Worm (Caenorhabditis elegans) whole organism, L4 larva: ENCODE data around the gene srh-2.
A peak's percentile ranks its signal among the peaks of the same experiment; 100 is the strongest.

ENCODE experiments used
- D1046.2 ChIP-seq: fragments of 200-800 bp; sonication (Bioruptor generic); IDR thresholded peaks from 2 replicates; pipeline ENCODE4 v1.3.6; 2022; ENCODE audit warnings: missing genetic modification characterization, missing compliant biosample characterization
- F37D6.2 ChIP-seq: sonication (generic microtip); optimal IDR thresholded peaks from 2 replicates; lab custom pipeline; 2016; ENCODE audit warnings: mild to moderate bottlenecking, missing genetic modification characterization, missing compliant biosample characterization
- F49E8.2 ChIP-seq: sonication (generic microtip); optimal IDR thresholded peaks from 2 replicates; lab custom pipeline; 2016; ENCODE audit warnings: missing compliant biosample characterization, mild to moderate bottlenecking, missing genetic modification characterization, borderline replicate concordance
- R02D3.7 ChIP-seq: fragments of 150-350 bp; sonication (generic microtip); optimal IDR thresholded peaks from 3 replicates; lab custom pipeline; 2014; ENCODE audit warnings: missing biosample characterization, missing genetic modification characterization
- T26A8.4 ChIP-seq: fragments of 200-800 bp; sonication (Bioruptor generic); IDR thresholded peaks from 2 replicates; pipeline ENCODE4 v1.3.6; 2022; ENCODE audit warnings: missing genetic modification characterization, missing compliant biosample characterization
- aha-1 ChIP-seq: fragments of 150-350 bp; peaks from one replicate; lab custom pipeline; 2014; ENCODE audit warnings: missing biosample characterization, missing genetic modification characterization
- arid-1 ChIP-seq: fragments of 200-800 bp; sonication (Bioruptor generic); conservative IDR thresholded peaks from 2 replicates; pipeline ENCODE4 v1.3.6; 2022; ENCODE audit warnings: missing genetic modification reagents, missing genetic modification characterization, missing compliant biosample characterization
- attf-4 ChIP-seq: sonication (generic microtip); optimal IDR thresholded peaks from 3 replicates; lab custom pipeline; 2017; ENCODE audit warnings: missing biosample characterization, missing genetic modification characterization
- ceh-20 ChIP-seq: fragments of 200-800 bp; sonication (Bioruptor generic); IDR thresholded peaks from 2 replicates; pipeline ENCODE4 v1.3.6; 2022; ENCODE audit warnings: missing genetic modification reagents, missing genetic modification characterization, missing compliant biosample characterization
- ceh-28 ChIP-seq: fragments of 150-350 bp; optimal IDR thresholded peaks from 2 replicates; lab custom pipeline; 2014; ENCODE audit warnings: missing biosample characterization, missing genetic modification reagents, missing genetic modification characterization
- ceh-44 ChIP-seq: fragments of 200-800 bp; sonication (Bioruptor generic); IDR thresholded peaks from 2 replicates; pipeline ENCODE4 v1.3.6; 2022; ENCODE audit warnings: missing genetic modification reagents, missing genetic modification characterization, missing compliant biosample characterization
- ceh-82 ChIP-seq: sonication (generic microtip); optimal IDR thresholded peaks from 2 replicates; lab custom pipeline; 2017; ENCODE audit warnings: missing biosample characterization, missing genetic modification characterization
- cey-2 ChIP-seq: sonication (generic microtip); optimal IDR thresholded peaks from 3 replicates; lab custom pipeline; 2017; ENCODE audit warnings: missing genetic modification characterization, mild to moderate bottlenecking, missing compliant biosample characterization, antibody characterized with exemption, borderline replicate concordance; ENCODE audit not compliant: insufficient read depth
- ctbp-1 ChIP-seq: fragments of 200-800 bp; sonication (Bioruptor generic); IDR thresholded peaks from 2 replicates; pipeline ENCODE4 v1.3.6; 2022; ENCODE audit warnings: missing genetic modification reagents, missing genetic modification characterization, missing compliant biosample characterization
- daf-16 ChIP-seq, 3 experiments: sonication (generic microtip); optimal IDR thresholded peaks; 2 replicates each; lab custom pipeline; 2016 to 2017; ENCODE audit warnings: missing genetic modification characterization in 3 of 3, missing genetic modification reagents in 3 of 3, mild to moderate bottlenecking in 2 of 3, missing compliant biosample characterization in 2 of 3, missing biosample characterization in 1 of 3, moderate library complexity in 1 of 3
- daf-8 ChIP-seq: fragments of 200-800 bp; sonication (Bioruptor generic); IDR thresholded peaks from 2 replicates; pipeline ENCODE4 v1.3.6; 2022; ENCODE audit warnings: missing genetic modification characterization, missing compliant biosample characterization
- dpl-1 ChIP-seq: fragments of 150-350 bp; optimal IDR thresholded peaks from 2 replicates; lab custom pipeline; 2014; ENCODE audit warnings: missing biosample characterization, missing genetic modification reagents, missing genetic modification characterization
- duxl-1 ChIP-seq: sonication (generic microtip); optimal IDR thresholded peaks from 2 replicates; lab custom pipeline; 2016; ENCODE audit warnings: mild to moderate bottlenecking, missing genetic modification characterization, moderate library complexity, missing compliant biosample characterization; ENCODE audit not compliant: poor library complexity
- dve-1 ChIP-seq: sonication (generic microtip); optimal IDR thresholded peaks from 2 replicates; lab custom pipeline; 2017; ENCODE audit warnings: antibody characterized with exemption, mild to moderate bottlenecking, missing genetic modification characterization, missing compliant biosample characterization; ENCODE audit not compliant: insufficient read depth
- fkh-10 ChIP-seq: fragments of 150-350 bp; optimal IDR thresholded peaks from 2 replicates; lab custom pipeline; 2014; ENCODE audit warnings: missing biosample characterization, missing genetic modification reagents, missing genetic modification characterization
- hlh-30 ChIP-seq: sonication (generic microtip); optimal IDR thresholded peaks from 2 replicates; lab custom pipeline; 2017; ENCODE audit warnings: antibody characterized with exemption, mild to moderate bottlenecking, missing genetic modification characterization, missing compliant biosample characterization; ENCODE audit not compliant: insufficient read depth
- lin-13 ChIP-seq: fragments of 150-350 bp; optimal IDR thresholded peaks from 2 replicates; lab custom pipeline; 2014; ENCODE audit warnings: missing biosample characterization, missing genetic modification reagents, missing genetic modification characterization
- lin-15B ChIP-seq: fragments of 150-350 bp; sonication (generic microtip); optimal IDR thresholded peaks from 3 replicates; lab custom pipeline; 2014; ENCODE audit warnings: missing biosample characterization, missing genetic modification characterization
- lin-29 ChIP-seq: fragments of 200-800 bp; sonication (Bioruptor generic); IDR thresholded peaks from 2 replicates; pipeline ENCODE4 v1.3.6; 2022; ENCODE audit warnings: missing genetic modification reagents, missing genetic modification characterization, missing compliant biosample characterization
- lin-38 ChIP-seq: fragments of 200-800 bp; sonication (Bioruptor generic); IDR thresholded peaks from 2 replicates; pipeline ENCODE4 v1.3.6; 2022; ENCODE audit warnings: missing genetic modification reagents, missing genetic modification characterization, missing compliant biosample characterization
- lsy-2 ChIP-seq, 2 experiments: fragments of 150-350 bp in 1 of 2; sonication (generic microtip) in 1 of 2; optimal IDR thresholded peaks; 2 replicates each; lab custom pipeline; 2014 to 2017; ENCODE audit warnings: missing biosample characterization in 2 of 2, missing genetic modification characterization in 2 of 2
- madf-9 ChIP-seq: fragments of 200-800 bp; sonication (Bioruptor generic); conservative IDR thresholded peaks from 2 replicates; pipeline ENCODE4 v1.3.6; 2022; ENCODE audit warnings: missing genetic modification reagents, missing genetic modification characterization, missing compliant biosample characterization
- mdl-1 ChIP-seq, 2 experiments: fragments of 150-350 bp in 1 of 2; sonication (generic microtip) in 1 of 2; optimal IDR thresholded peaks; 2 replicates each; lab custom pipeline; 2014 to 2017; ENCODE audit warnings: missing biosample characterization in 2 of 2, missing genetic modification characterization in 2 of 2
- nhr-11 ChIP-seq: fragments of 150-350 bp; optimal IDR thresholded peaks from 2 replicates; lab custom pipeline; 2014; ENCODE audit warnings: missing biosample characterization, missing genetic modification characterization
- nhr-237 ChIP-seq: sonication (generic microtip); optimal IDR thresholded peaks from 2 replicates; lab custom pipeline; 2017; ENCODE audit warnings: missing biosample characterization, missing genetic modification characterization
- nhr-28 ChIP-seq: fragments of 150-350 bp; optimal IDR thresholded peaks from 2 replicates; lab custom pipeline; 2014; ENCODE audit warnings: missing biosample characterization, missing genetic modification characterization
- nhr-42 ChIP-seq: fragments of 200-800 bp; sonication (Bioruptor generic); IDR thresholded peaks from 2 replicates; pipeline ENCODE4 v1.3.6; 2022; ENCODE audit warnings: missing genetic modification characterization, missing compliant biosample characterization
- nhr-48 ChIP-seq: sonication (generic microtip); optimal IDR thresholded peaks from 2 replicates; lab custom pipeline; 2016; ENCODE audit warnings: mild to moderate bottlenecking, missing genetic modification characterization, missing compliant biosample characterization
- nhr-6 ChIP-seq: fragments of 150-350 bp; optimal IDR thresholded peaks from 2 replicates; lab custom pipeline; 2014; ENCODE audit warnings: missing biosample characterization, missing genetic modification characterization
- nhr-77 ChIP-seq: fragments of 150-350 bp; optimal IDR thresholded peaks from 2 replicates; lab custom pipeline; 2014; ENCODE audit warnings: missing biosample characterization, missing genetic modification characterization
- pha-4 ChIP-seq, 2 experiments: fragments of 150-350 bp in 1 of 2; fragments of 200-800 bp in 1 of 2; sonication (Bioruptor generic) in 1 of 2; IDR thresholded peaks in 1 of 2; optimal IDR thresholded peaks in 1 of 2; 2 replicates each; pipeline versions ENCODE4 v1.3.6 to Lab custom; 2014 to 2022; ENCODE audit warnings: missing genetic modification characterization in 2 of 2, missing genetic modification reagents in 2 of 2, missing biosample characterization in 1 of 2, missing compliant biosample characterization in 1 of 2
- php-3 ChIP-seq: fragments of 200-800 bp; sonication (Bioruptor generic); IDR thresholded peaks from 2 replicates; pipeline ENCODE4 v1.3.6; 2022; ENCODE audit warnings: missing genetic modification reagents, missing genetic modification characterization, missing compliant biosample characterization
- pqm-1 ChIP-seq: sonication (generic microtip); optimal IDR thresholded peaks from 2 replicates; lab custom pipeline; 2017; ENCODE audit warnings: missing biosample characterization, missing genetic modification characterization
- rbr-2 ChIP-seq: sonication (generic microtip); optimal IDR thresholded peaks from 2 replicates; lab custom pipeline; 2016; ENCODE audit warnings: missing genotype, missing genetic modification characterization, missing compliant biosample characterization
- saeg-2 ChIP-seq: fragments of 200-800 bp; sonication (Bioruptor generic); IDR thresholded peaks from 2 replicates; pipeline ENCODE4 v1.3.6; 2022; ENCODE audit warnings: missing genetic modification reagents, missing genetic modification characterization, missing compliant biosample characterization
- set-16 ChIP-seq: fragments of 200-800 bp; sonication (Bioruptor generic); IDR thresholded peaks from 2 replicates; pipeline ENCODE4 v1.3.6; 2022; ENCODE audit warnings: missing genetic modification reagents, missing genetic modification characterization, missing compliant biosample characterization
- snpc-1.2 ChIP-seq: fragments of 200-800 bp; sonication (Bioruptor generic); IDR thresholded peaks from 2 replicates; pipeline ENCODE4 v1.3.6; 2022; ENCODE audit warnings: missing genetic modification reagents, missing genetic modification characterization, missing compliant biosample characterization
- snpc-4 ChIP-seq: fragments of 150-350 bp; optimal IDR thresholded peaks from 2 replicates; lab custom pipeline; 2014; ENCODE audit warnings: missing biosample characterization, missing genetic modification characterization
- spr-1 ChIP-seq: sonication (generic microtip); optimal IDR thresholded peaks from 2 replicates; lab custom pipeline; 2016; ENCODE audit warnings: mild to moderate bottlenecking, missing genetic modification characterization, missing compliant biosample characterization
- spr-3 ChIP-seq: fragments of 200-800 bp; sonication (Bioruptor generic); optimal IDR thresholded peaks from 2 replicates; lab custom pipeline; 2018; ENCODE audit warnings: mild to moderate bottlenecking, missing genetic modification characterization, missing compliant biosample characterization
- unc-130 ChIP-seq: sonication (generic microtip); optimal IDR thresholded peaks from 2 replicates; lab custom pipeline; 2016; ENCODE audit warnings: missing genetic modification reagents, missing genetic modification characterization, missing compliant biosample characterization
- zfp-2 ChIP-seq: sonication (generic microtip); optimal IDR thresholded peaks from 2 replicates; lab custom pipeline; 2016; ENCODE audit warnings: mild to moderate bottlenecking, missing genetic modification characterization, missing compliant biosample characterization
- zfp-3 ChIP-seq: fragments of 200-800 bp; sonication (Bioruptor generic); conservative IDR thresholded peaks from 2 replicates; pipeline ENCODE4 v1.3.6; 2022; ENCODE audit warnings: missing genetic modification reagents, missing genetic modification characterization, missing compliant biosample characterization
- zip-11 ChIP-seq: fragments of 200-800 bp; sonication (Bioruptor generic); IDR thresholded peaks from 2 replicates; pipeline ENCODE4 v1.3.6; 2022; ENCODE audit warnings: missing genetic modification characterization, missing compliant biosample characterization
- zip-2 ChIP-seq: fragments of 150-350 bp; optimal IDR thresholded peaks from 2 replicates; lab custom pipeline; 2014; ENCODE audit warnings: missing biosample characterization, missing genetic modification characterization
- ztf-11 ChIP-seq: fragments of 150-350 bp; optimal IDR thresholded peaks from 2 replicates; lab custom pipeline; 2014; ENCODE audit warnings: missing biosample characterization, missing genetic modification characterization

The srh-2 gene

ce11 chrV:683858-684257 lies 44.2 kb upstream of the srh-2 start, which contains the start of gene F31F4.1:
Gene F31F4.1 (plus strand): TSS chrV:684060.
- no peak for TF ChIP-seq ceh-28 (tag; lab: Kevin White, UChicago)
- TF ChIP-seq lin-15B = no peak
- TF ChIP-seq ctbp-1 = no peak
- TF ChIP-seq php-3 = peak; percentile 83
- no peak for TF ChIP-seq spr-1 (tag; lab: Kevin White, UChicago)
- TF ChIP-seq nhr-237 (tag; lab: Kevin White, UChicago) = no peak
- no peak for TF ChIP-seq lin-29
- no peak for TF ChIP-seq set-16 (GFP tag; lab: Robert Waterston, UW)
- TF ChIP-seq T26A8.4 (GFP tag; lab: Robert Waterston, UW) = no peak
- TF ChIP-seq unc-130 (GFP tag; lab: Kevin White, UChicago) = no peak
- no peak for TF ChIP-seq snpc-1.2 (GFP tag; lab: Robert Waterston, UW)
- no peak for TF ChIP-seq nhr-48 (tag; lab: Kevin White, UChicago)
- no peak for TF ChIP-seq ztf-11
- no peak for TF ChIP-seq daf-8 (GFP tag; lab: Robert Waterston, UW)
- no peak for TF ChIP-seq attf-4
- TF ChIP-seq fkh-10 = no peak
- no peak for TF ChIP-seq cey-2 (tag; lab: Kevin White, UChicago)
- no peak for TF ChIP-seq nhr-42 (GFP tag; lab: Robert Waterston, UW)
- TF ChIP-seq zfp-3 (GFP tag; lab: Robert Waterston, UW) = no peak
- TF ChIP-seq snpc-4 (tag; lab: Kevin White, UChicago) = no peak
- no peak for TF ChIP-seq saeg-2 (GFP tag; lab: Robert Waterston, UW)
- TF ChIP-seq rbr-2 = no peak
- no peak for TF ChIP-seq ceh-44 (GFP tag; lab: Robert Waterston, UW)
- peak; percentile 47 for TF ChIP-seq dve-1
- no peak for TF ChIP-seq lin-38
- TF ChIP-seq daf-16 (GFP tag; optimal IDR thresholded peaks at IDR 0.05; lab: Kevin White, UChicago) = no peak
- TF ChIP-seq daf-16 (tag; optimal IDR thresholded peaks at IDR 0.05; lab: Kevin White, UChicago) = peak; percentile 81
- TF ChIP-seq zfp-2 (tag; lab: Kevin White, UChicago) = no peak
- peak; percentile 63 for TF ChIP-seq nhr-28 (tag; lab: Kevin White, UChicago)
- TF ChIP-seq pqm-1 (tag; lab: Kevin White, UChicago) = peak; percentile 75
- TF ChIP-seq zip-11 (GFP tag; lab: Robert Waterston, UW) = no peak
- no peak for TF ChIP-seq F37D6.2 (tag; lab: Kevin White, UChicago)
- TF ChIP-seq nhr-6 (tag; lab: Kevin White, UChicago) = no peak
- no peak for TF ChIP-seq D1046.2 (GFP tag; lab: Robert Waterston, UW)
- no peak for TF ChIP-seq lsy-2 (tag; optimal IDR thresholded peaks at IDR 0.05; lab: Kevin White, UChicago)
- no peak for TF ChIP-seq arid-1 (GFP tag; lab: Robert Waterston, UW)
- TF ChIP-seq pha-4 (GFP tag; IDR thresholded peaks at IDR 0.05; lab: Robert Waterston, UW) = no peak
- no peak for TF ChIP-seq pha-4 (tag; optimal IDR thresholded peaks at IDR 0.05; lab: Kevin White, UChicago)
- TF ChIP-seq spr-3 (GFP tag; lab: Kevin White, UChicago) = no peak
- TF ChIP-seq lin-13 = no peak
- peak; percentile 63 for TF ChIP-seq nhr-77 (tag; lab: Kevin White, UChicago)
- TF ChIP-seq zip-2 (tag; lab: Kevin White, UChicago) = no peak
- TF ChIP-seq ceh-82 (tag; lab: Kevin White, UChicago) = no peak
- no peak for TF ChIP-seq dpl-1 (GFP tag; lab: Kevin White, UChicago)
- TF ChIP-seq nhr-11 = no peak
- TF ChIP-seq R02D3.7 (tag; lab: Kevin White, UChicago) = no peak
- no peak for TF ChIP-seq ceh-20 (GFP tag; lab: Robert Waterston, UW)
- no peak for TF ChIP-seq madf-9 (GFP tag; lab: Robert Waterston, UW)
- no peak for TF ChIP-seq mdl-1 (tag; optimal IDR thresholded peaks at IDR 0.05; lab: Kevin White, UChicago)
- peak; percentile 55 for TF ChIP-seq aha-1 (tag; lab: Kevin White, UChicago)
- TF ChIP-seq hlh-30 (tag; lab: Kevin White, UChicago) = no peak
- no peak for TF ChIP-seq duxl-1 (tag; lab: Kevin White, UChicago)
- no peak for TF ChIP-seq F49E8.2
